Fruit fly (Drosophila melanogaster) whole organism, embryonic: ENCODE data around the gene Sf3b3.
A peak's percentile ranks its signal among the peaks of the same experiment; 100 is the strongest.

ENCODE experiments used
- B-H2 ChIP-seq: fragments of 200-800 bp; sonication (Bioruptor generic); optimal IDR thresholded peaks from 2 replicates; lab custom pipeline; 2018; ENCODE audit warnings: missing biosample characterization, mild to moderate bottlenecking, missing genetic modification characterization
- BtbVII ChIP-seq: fragments of 200-800 bp; sonication (Bioruptor generic); optimal IDR thresholded peaks from 3 replicates; lab custom pipeline; 2017; ENCODE audit warnings: missing biosample characterization, mild to moderate bottlenecking, missing genetic modification characterization
- CG11085 ChIP-seq: fragments of 200-800 bp; sonication (Bioruptor generic); IDR thresholded peaks from 2 replicates; pipeline ENCODE4 v1.3.6; 2022; ENCODE audit warnings: missing biosample characterization, missing genetic modification characterization
- CG11456 ChIP-seq: fragments of 200-800 bp; sonication (Bioruptor generic); IDR thresholded peaks from 3 replicates; pipeline ENCODE4 v1.3.6; 2022; ENCODE audit warnings: missing biosample characterization, missing genetic modification characterization
- CG13624 ChIP-seq: fragments of 200-800 bp; sonication (Bioruptor generic); optimal IDR thresholded peaks from 2 replicates; lab custom pipeline; 2016; ENCODE audit warnings: missing biosample characterization, missing genetic modification characterization
- CG14014 ChIP-seq: fragments of 200-800 bp; sonication (Bioruptor generic); IDR thresholded peaks from 2 replicates; pipeline ENCODE4 v1.3.6; 2022; ENCODE audit warnings: missing biosample characterization, missing genetic modification characterization
- CG15073 ChIP-seq: fragments of 200-800 bp; sonication (Bioruptor generic); optimal IDR thresholded peaks from 2 replicates; lab custom pipeline; 2016; ENCODE audit warnings: missing biosample characterization, missing genetic modification characterization
- CG17359 ChIP-seq: fragments of 200-800 bp; sonication (Bioruptor generic); optimal IDR thresholded peaks from 3 replicates; lab custom pipeline; 2018; ENCODE audit warnings: missing biosample characterization, mild to moderate bottlenecking, missing genetic modification characterization, moderate library complexity
- CG18011 ChIP-seq: fragments of 200-800 bp; sonication (Bioruptor generic); optimal IDR thresholded peaks from 2 replicates; lab custom pipeline; 2017; ENCODE audit warnings: missing biosample characterization, missing genetic modification characterization, mild to moderate bottlenecking, moderate library complexity, missing genotype
- CG2678 ChIP-seq: fragments of 200-800 bp; sonication (Bioruptor generic); optimal IDR thresholded peaks from 3 replicates; lab custom pipeline; 2019; ENCODE audit warnings: missing biosample characterization, mild to moderate bottlenecking, missing genetic modification characterization, moderate library complexity
- CG34376 ChIP-seq: fragments of 200-800 bp; sonication (Bioruptor generic); optimal IDR thresholded peaks from 2 replicates; lab custom pipeline; 2018; ENCODE audit warnings: missing biosample characterization, mild to moderate bottlenecking, missing genetic modification characterization
- CG3995 ChIP-seq: fragments of 200-800 bp; sonication (Bioruptor generic); optimal IDR thresholded peaks from 3 replicates; lab custom pipeline; 2016; ENCODE audit warnings: missing biosample characterization, missing genetic modification characterization
- CG42726 ChIP-seq: fragments of 200-800 bp; sonication (Bioruptor generic); IDR thresholded peaks from 2 replicates; pipeline ENCODE4 v1.3.6; 2022; ENCODE audit warnings: missing biosample characterization, missing genetic modification characterization; ENCODE audit not compliant: partially characterized antibody
- CG4404 ChIP-seq: fragments of 200-800 bp; sonication (Bioruptor generic); IDR thresholded peaks from 2 replicates; pipeline ENCODE4 v1.3.6; 2022; ENCODE audit warnings: missing biosample characterization, missing genetic modification characterization
- CG6254 ChIP-seq: fragments of 200-800 bp; sonication (Bioruptor generic); optimal IDR thresholded peaks from 3 replicates; lab custom pipeline; 2017; ENCODE audit warnings: mild to moderate bottlenecking, missing biosample characterization, missing genetic modification reagents, missing genetic modification characterization
- CG6791 ChIP-seq: fragments of 200-800 bp; sonication (Bioruptor generic); IDR thresholded peaks from 3 replicates; pipeline ENCODE4 v1.3.6; 2022; ENCODE audit warnings: missing biosample characterization, missing genetic modification characterization; ENCODE audit not compliant: partially characterized antibody
- CG7745 ChIP-seq: fragments of 200-800 bp; sonication (Bioruptor generic); optimal IDR thresholded peaks from 2 replicates; lab custom pipeline; 2018; ENCODE audit warnings: missing biosample characterization, mild to moderate bottlenecking, missing genetic modification characterization, moderate library complexity
- CG8359 ChIP-seq: fragments of 200-800 bp; sonication (Bioruptor generic); optimal IDR thresholded peaks from 2 replicates; lab custom pipeline; 2017; ENCODE audit warnings: missing biosample characterization, mild to moderate bottlenecking, missing genetic modification characterization, borderline replicate concordance
- CG8765 ChIP-seq: fragments of 200-800 bp; sonication (Bioruptor generic); IDR thresholded peaks from 2 replicates; pipeline ENCODE4 v1.3.6; 2022; ENCODE audit warnings: missing biosample characterization, missing genetic modification characterization
- CrebB ChIP-seq: fragments of 200-800 bp; sonication (Bioruptor generic); optimal IDR thresholded peaks from 3 replicates; lab custom pipeline; 2018; ENCODE audit warnings: missing biosample characterization, mild to moderate bottlenecking, missing genetic modification characterization
- Doc2 ChIP-seq: fragments of 200-800 bp; sonication (Bioruptor generic); IDR thresholded peaks from 2 replicates; pipeline ENCODE4 v1.3.6; 2022; ENCODE audit warnings: missing biosample characterization, missing genetic modification characterization
- Drgx ChIP-seq: fragments of 200-800 bp; sonication (Bioruptor generic); IDR thresholded peaks from 2 replicates; pipeline ENCODE4 v1.3.6; 2022; ENCODE audit warnings: missing biosample characterization, missing genetic modification characterization
- Eip74EF ChIP-seq, 2 experiments: fragments of 200-800 bp in 1 of 2; fragments of >200 bp in 1 of 2; sonication (Bioruptor generic) in 1 of 2; optimal IDR thresholded peaks; 2 replicates each; lab custom pipeline; 2017 to 2019; ENCODE audit warnings: missing biosample characterization in 2 of 2, missing genetic modification characterization in 2 of 2, mild to moderate bottlenecking in 1 of 2, moderate library complexity in 1 of 2
- Fer1 ChIP-seq: fragments of 200-800 bp; sonication (Bioruptor generic); optimal IDR thresholded peaks from 2 replicates; lab custom pipeline; 2017; ENCODE audit warnings: missing biosample characterization, mild to moderate bottlenecking, missing genetic modification characterization
- Gsc ChIP-seq: fragments of 200-800 bp; sonication (Bioruptor generic); IDR thresholded peaks from 2 replicates; pipeline ENCODE4 v1.3.6; 2022; ENCODE audit warnings: missing biosample characterization, missing genetic modification characterization
- Gug ChIP-seq: fragments of 200-800 bp; sonication (Bioruptor generic); IDR thresholded peaks from 4 replicates; pipeline ENCODE4 v1.3.6; 2022; ENCODE audit warnings: missing biosample characterization, missing genetic modification characterization
- Spps ChIP-seq: fragments of 200-800 bp; sonication (Bioruptor generic); optimal IDR thresholded peaks from 2 replicates; lab custom pipeline; 2018; ENCODE audit warnings: missing biosample characterization, mild to moderate bottlenecking, missing genetic modification characterization
- Xbp1 ChIP-seq: fragments of 200-800 bp; sonication (Bioruptor generic); optimal IDR thresholded peaks from 3 replicates; lab custom pipeline; 2016; ENCODE audit warnings: missing biosample characterization, mild to moderate bottlenecking, missing genetic modification characterization
- ab ChIP-seq: fragments of 200-800 bp; sonication (Bioruptor generic); optimal IDR thresholded peaks from 2 replicates; lab custom pipeline; 2016; ENCODE audit warnings: missing biosample characterization, missing genetic modification characterization
- ash1 ChIP-seq: fragments of 200-800 bp; sonication (Bioruptor generic); optimal IDR thresholded peaks from 2 replicates; lab custom pipeline; 2018; ENCODE audit warnings: missing biosample characterization, mild to moderate bottlenecking, missing genetic modification characterization
- bigmax ChIP-seq: fragments of 200-800 bp; sonication (Bioruptor generic); optimal IDR thresholded peaks from 2 replicates; lab custom pipeline; 2018; ENCODE audit warnings: missing biosample characterization, mild to moderate bottlenecking, missing genetic modification characterization
- caup ChIP-seq: fragments of 200-800 bp; sonication (Bioruptor generic); optimal IDR thresholded peaks from 3 replicates; lab custom pipeline; 2017; ENCODE audit warnings: missing biosample characterization, mild to moderate bottlenecking, missing genetic modification characterization, moderate library complexity; ENCODE audit not compliant: severe bottlenecking
- cg ChIP-seq: fragments of 200-800 bp; sonication (Bioruptor generic); optimal IDR thresholded peaks from 3 replicates; lab custom pipeline; 2019; ENCODE audit warnings: missing biosample characterization, mild to moderate bottlenecking, missing genetic modification characterization, moderate library complexity
- chn ChIP-seq: fragments of 200-800 bp; sonication (Bioruptor generic); optimal IDR thresholded peaks from 2 replicates; lab custom pipeline; 2016; ENCODE audit warnings: missing biosample characterization, missing genetic modification characterization
- fd3F ChIP-seq: fragments of 200-800 bp; sonication (Bioruptor generic); optimal IDR thresholded peaks from 2 replicates; lab custom pipeline; 2018; ENCODE audit warnings: missing biosample characterization, mild to moderate bottlenecking, missing genetic modification characterization, moderate library complexity
- fd64A ChIP-seq: fragments of 200-800 bp; sonication (Bioruptor generic); optimal IDR thresholded peaks from 3 replicates; lab custom pipeline; 2018; ENCODE audit warnings: missing biosample characterization, mild to moderate bottlenecking, missing genetic modification characterization
- grn ChIP-seq: fragments of 200-800 bp; sonication (Bioruptor generic); optimal IDR thresholded peaks from 3 replicates; lab custom pipeline; 2017; ENCODE audit warnings: missing biosample characterization, missing genetic modification characterization
- jing ChIP-seq: fragments of 200-800 bp; sonication (Bioruptor generic); optimal IDR thresholded peaks from 2 replicates; lab custom pipeline; 2018; ENCODE audit warnings: missing biosample characterization, mild to moderate bottlenecking, missing genetic modification characterization
- kah ChIP-seq: fragments of 200-800 bp; sonication (Bioruptor generic); optimal IDR thresholded peaks from 2 replicates; lab custom pipeline; 2018; ENCODE audit warnings: missing biosample characterization, mild to moderate bottlenecking, missing genetic modification characterization
- klu ChIP-seq: fragments of 200-800 bp; sonication (Bioruptor generic); IDR thresholded peaks from 2 replicates; pipeline ENCODE4 v1.3.6; 2022; ENCODE audit warnings: missing biosample characterization, missing genetic modification characterization
- mirr ChIP-seq: fragments of 200-800 bp; sonication (Bioruptor generic); optimal IDR thresholded peaks from 3 replicates; lab custom pipeline; 2018; ENCODE audit warnings: missing biosample characterization, mild to moderate bottlenecking, missing genetic modification characterization
- sim ChIP-seq: fragments of 200-800 bp; sonication (Bioruptor generic); IDR thresholded peaks from 2 replicates; pipeline ENCODE4 v1.3.6; 2022; ENCODE audit warnings: missing biosample characterization, missing genetic modification characterization
- slbo ChIP-seq: fragments of 200-800 bp; sonication (Bioruptor generic); IDR thresholded peaks from 2 replicates; pipeline ENCODE4 v1.3.6; 2022; ENCODE audit warnings: missing biosample characterization, missing genetic modification characterization
- so ChIP-seq: fragments of 200-800 bp; sonication (Bioruptor generic); IDR thresholded peaks from 3 replicates; pipeline ENCODE4 v1.3.6; 2022; ENCODE audit warnings: missing biosample characterization, missing genetic modification characterization
- toy ChIP-seq: fragments of 200-800 bp; sonication (Bioruptor generic); IDR thresholded peaks from 2 replicates; pipeline ENCODE4 v1.3.6; 2022; ENCODE audit warnings: missing biosample characterization, missing genetic modification characterization
- tx ChIP-seq: fragments of 200-800 bp; sonication (Bioruptor generic); optimal IDR thresholded peaks from 2 replicates; lab custom pipeline; 2016; ENCODE audit warnings: missing biosample characterization, missing genetic modification characterization
- vfl ChIP-seq: fragments of 200-800 bp; sonication (Bioruptor generic); optimal IDR thresholded peaks from 2 replicates; lab custom pipeline; 2016; ENCODE audit warnings: missing biosample characterization, missing genetic modification characterization
- vnd ChIP-seq: fragments of 200-800 bp; sonication (Bioruptor generic); IDR thresholded peaks from 3 replicates; pipeline ENCODE4 v1.3.6; 2022; ENCODE audit warnings: missing biosample characterization, missing genetic modification characterization; ENCODE audit not compliant: partially characterized antibody
- wor ChIP-seq: fragments of 200-800 bp; sonication (Bioruptor generic); IDR thresholded peaks from 2 replicates; pipeline ENCODE4 v1.3.6; 2022; ENCODE audit warnings: missing biosample characterization, missing genetic modification characterization

Sf3b3 gene

dm6 chr3L:799837-800513, 33.2 kb downstream of the Sf3b3 start (continued):
- peak; percentile 20 for TF ChIP-seq jing (GFP tag; lab: Kevin White, UChicago)
- no peak for TF ChIP-seq mirr
- no peak for TF ChIP-seq bigmax (GFP tag; lab: Kevin White, UChicago)
- TF ChIP-seq CG13624 (GFP tag; lab: Kevin White, UChicago): no peak
- no peak for TF ChIP-seq toy (GFP tag; lab: Robert Waterston, UW)
- TF ChIP-seq fd3F (GFP tag; lab: Kevin White, UChicago): no peak
- TF ChIP-seq CG7745 (tag; lab: Kevin White, UChicago): no peak
- no peak for TF ChIP-seq CG15073 (GFP tag; lab: Kevin White, UChicago)
- TF ChIP-seq CG42726 (GFP tag; lab: Robert Waterston, UW): no peak
- TF ChIP-seq CG11085 (GFP tag; lab: Robert Waterston, UW): 0 out of 2 replicates have a peak, but pooled peaks have one; percentile 24
- no peak for TF ChIP-seq CG4404 (GFP tag; lab: Robert Waterston, UW)
- no peak for TF ChIP-seq kah (GFP tag; lab: Kevin White, UChicago)
- no peak for TF ChIP-seq CrebB (tag; lab: Kevin White, UChicago)
- TF ChIP-seq Gsc (GFP tag; lab: Robert Waterston, UW): no peak
- peak; percentile 49 for TF ChIP-seq CG17359 (tag; lab: Kevin White, UChicago)
- TF ChIP-seq CG18011 (GFP tag; lab: Kevin White, UChicago): no peak
- TF ChIP-seq vnd (GFP tag; lab: Robert Waterston, UW): no peak
- no peak for TF ChIP-seq tx
- TF ChIP-seq so (GFP tag; lab: Robert Waterston, UW): peak; percentile 23; the same call in 1 of the 3 replicates
- no peak for TF ChIP-seq CG11456 (GFP tag; lab: Robert Waterston, UW)
- no peak for TF ChIP-seq Doc2 (GFP tag; lab: Robert Waterston, UW)
- peak; percentile 41 for TF ChIP-seq fd64A (GFP tag; lab: Kevin White, UChicago)
- peak; percentile 40 for TF ChIP-seq Xbp1 (GFP tag; lab: Kevin White, UChicago)
- no peak for TF ChIP-seq vfl (GFP tag; lab: Kevin White, UChicago)
- TF ChIP-seq CG8765: no peak
- no peak for TF ChIP-seq ab (GFP tag; lab: Kevin White, UChicago)
- peak; percentile 54; the same call in 1 of the 2 replicates for TF ChIP-seq Drgx (GFP tag; lab: Robert Waterston, UW)
- no peak for TF ChIP-seq klu (GFP tag; lab: Robert Waterston, UW)
- TF ChIP-seq BtbVII: no peak
- TF ChIP-seq CG3995 (GFP tag; lab: Kevin White, UChicago): no peak
- TF ChIP-seq Eip74EF (GFP tag; optimal IDR thresholded peaks at IDR 0.05; lab: Kevin White, UChicago): peak in 1 of 2 experiments; percentile 12
- TF ChIP-seq CG8359: peak; percentile 5
- peak; percentile 62 for TF ChIP-seq CG6254
- peak; percentile 11 for TF ChIP-seq Spps (tag; lab: Kevin White, UChicago)
- TF ChIP-seq CG14014 (GFP tag; lab: Robert Waterston, UW): no peak
- TF ChIP-seq ash1: no peak
- TF ChIP-seq Gug (GFP tag; lab: Robert Waterston, UW): no peak; the same call in 3 of the 4 replicates
- TF ChIP-seq caup (GFP tag; lab: Kevin White, UChicago): no peak
- peak; percentile 36 for TF ChIP-seq CG2678 (tag; lab: Kevin White, UChicago)
- no peak for TF ChIP-seq B-H2 (GFP tag; lab: Kevin White, UChicago)
- TF ChIP-seq Fer1: no peak
- TF ChIP-seq slbo: 0 out of 2 replicates have a peak, but pooled peaks have one; percentile 7
- no peak for TF ChIP-seq CG34376 (GFP tag; lab: Kevin White, UChicago)
- peak; percentile 47; the same call in 1 of the 2 replicates for TF ChIP-seq wor (GFP tag; lab: Robert Waterston, UW)
- TF ChIP-seq sim (GFP tag; lab: Robert Waterston, UW): 0 out of 2 replicates have a peak, but pooled peaks have one; percentile 6
- TF ChIP-seq chn: no peak
- no peak for TF ChIP-seq CG6791 (GFP tag; lab: Robert Waterston, UW)
- TF ChIP-seq cg (GFP tag; lab: Kevin White, UChicago): no peak
- TF ChIP-seq grn (GFP tag; lab: Kevin White, UChicago): no peak
